Worm (Caenorhabditis elegans) whole organism, late embryonic: ENCODE results near the gene kvs-1.

Experiments used
- C38D4.7 ChIP-seq: fragments of 200-800 bp; sonication (Bioruptor generic); optimal IDR thresholded peaks from 2 replicates; lab custom pipeline; 2018; ENCODE audit warnings: mild to moderate bottlenecking, missing genetic modification characterization, moderate library complexity, missing compliant biosample characterization
- K02D7.2 ChIP-seq: sonication (generic microtip); optimal IDR thresholded peaks from 2 replicates; lab custom pipeline; 2017; ENCODE audit warnings: mild to moderate bottlenecking, missing genetic modification characterization, missing compliant biosample characterization
- K09A11.1 ChIP-seq: sonication (generic microtip); optimal IDR thresholded peaks from 2 replicates; lab custom pipeline; 2017; ENCODE audit warnings: antibody characterized with exemption, mild to moderate bottlenecking, missing genetic modification characterization, missing compliant biosample characterization; ENCODE audit not compliant: insufficient read depth
- Y22D7AL.16 ChIP-seq: sonication (generic microtip); optimal IDR thresholded peaks from 2 replicates; lab custom pipeline; 2016; ENCODE audit warnings: missing genetic modification characterization, missing compliant biosample characterization
- ahr-1 ChIP-seq: sonication (generic microtip); optimal IDR thresholded peaks from 2 replicates; lab custom pipeline; 2016; ENCODE audit warnings: missing genetic modification characterization, missing compliant biosample characterization
- ama-1 ChIP-seq: fragments of 150-350 bp; optimal IDR thresholded peaks from 2 replicates; lab custom pipeline; 2014
- ceh-19 ChIP-seq: fragments of 200-800 bp; sonication (Bioruptor generic); optimal IDR thresholded peaks from 2 replicates; lab custom pipeline; 2018; ENCODE audit warnings: mild to moderate bottlenecking, missing genetic modification characterization, missing compliant biosample characterization
- ceh-2 ChIP-seq: sonication (generic microtip); optimal IDR thresholded peaks from 2 replicates; lab custom pipeline; 2016; ENCODE audit warnings: missing genotype, missing genetic modification characterization, missing compliant biosample characterization
- ceh-22 ChIP-seq: sonication (generic microtip); optimal IDR thresholded peaks from 2 replicates; lab custom pipeline; 2017; ENCODE audit warnings: missing biosample characterization, missing genetic modification characterization
- ceh-31 ChIP-seq: sonication (generic microtip); optimal IDR thresholded peaks from 2 replicates; lab custom pipeline; 2016; ENCODE audit warnings: missing genetic modification characterization, missing compliant biosample characterization
- ceh-45 ChIP-seq: fragments of 200-800 bp; sonication (Bioruptor generic); IDR thresholded peaks from 2 replicates; pipeline ENCODE4 v1.3.6; 2022; ENCODE audit warnings: missing genetic modification reagents, missing genetic modification characterization, missing compliant biosample characterization
- ceh-48 ChIP-seq: sonication (generic microtip); optimal IDR thresholded peaks from 2 replicates; lab custom pipeline; 2016; ENCODE audit warnings: missing genetic modification characterization, inconsistent platforms, missing compliant biosample characterization
- ceh-9 ChIP-seq: sonication (generic microtip); optimal IDR thresholded peaks from 2 replicates; lab custom pipeline; 2016; ENCODE audit warnings: mild to moderate bottlenecking, missing genetic modification characterization, inconsistent platforms, missing compliant biosample characterization
- dve-1 ChIP-seq: sonication (generic microtip); optimal IDR thresholded peaks from 2 replicates; lab custom pipeline; 2017; ENCODE audit warnings: antibody characterized with exemption, mild to moderate bottlenecking, missing genetic modification characterization, missing compliant biosample characterization
- elt-4 ChIP-seq: sonication (generic microtip); optimal IDR thresholded peaks from 2 replicates; lab custom pipeline; 2016; ENCODE audit warnings: missing genetic modification characterization, missing compliant biosample characterization
- ets-4 ChIP-seq: sonication (generic microtip); optimal IDR thresholded peaks from 2 replicates; lab custom pipeline; 2016; ENCODE audit warnings: missing genetic modification characterization, missing compliant biosample characterization
- eyg-1 ChIP-seq: sonication (generic microtip); optimal IDR thresholded peaks from 2 replicates; lab custom pipeline; 2016; ENCODE audit warnings: missing genotype, missing genetic modification characterization, missing compliant biosample characterization
- fax-1 ChIP-seq: sonication (generic microtip); optimal IDR thresholded peaks from 2 replicates; lab custom pipeline; 2016; ENCODE audit warnings: missing genotype, missing genetic modification characterization, missing compliant biosample characterization
- fkh-10 ChIP-seq: fragments of 150-350 bp; optimal IDR thresholded peaks from 2 replicates; lab custom pipeline; 2014; ENCODE audit warnings: missing biosample characterization, missing genetic modification reagents, missing genetic modification characterization
- hlh-13 ChIP-seq: fragments of 200-800 bp; sonication (Bioruptor generic); optimal IDR thresholded peaks from 2 replicates; lab custom pipeline; 2018; ENCODE audit warnings: mild to moderate bottlenecking, missing genetic modification characterization, missing compliant biosample characterization
- hlh-15 ChIP-seq: sonication (generic microtip); optimal IDR thresholded peaks from 2 replicates; lab custom pipeline; 2016; ENCODE audit warnings: missing genetic modification characterization, missing compliant biosample characterization
- hlh-30 ChIP-seq: sonication (generic microtip); optimal IDR thresholded peaks from 2 replicates; lab custom pipeline; 2017; ENCODE audit warnings: antibody characterized with exemption, missing genetic modification characterization, missing compliant biosample characterization; ENCODE audit not compliant: insufficient read depth
- hlh-6 ChIP-seq: sonication (generic microtip); optimal IDR thresholded peaks from 2 replicates; lab custom pipeline; 2016; ENCODE audit warnings: missing genotype, missing genetic modification characterization, missing compliant biosample characterization
- hlh-8 ChIP-seq: sonication (generic microtip); optimal IDR thresholded peaks from 2 replicates; lab custom pipeline; 2016; ENCODE audit warnings: missing genotype, missing genetic modification characterization, missing compliant biosample characterization
- lim-6 ChIP-seq: sonication (generic microtip); optimal IDR thresholded peaks from 2 replicates; lab custom pipeline; 2016; ENCODE audit warnings: missing genetic modification characterization, missing compliant biosample characterization
- lin-11 ChIP-seq: fragments of 200-800 bp; sonication (Bioruptor generic); optimal IDR thresholded peaks from 2 replicates; lab custom pipeline; 2018; ENCODE audit warnings: mild to moderate bottlenecking, missing genetic modification characterization, missing compliant biosample characterization
- mec-3 ChIP-seq: sonication (generic microtip); optimal IDR thresholded peaks from 2 replicates; lab custom pipeline; 2016; ENCODE audit warnings: borderline replicate concordance, missing genetic modification characterization, missing compliant biosample characterization
- nfya-1 ChIP-seq: sonication (generic microtip); optimal IDR thresholded peaks from 2 replicates; lab custom pipeline; 2017; ENCODE audit warnings: missing genetic modification characterization, mild to moderate bottlenecking, missing compliant biosample characterization, antibody characterized with exemption, moderate library complexity
- nhr-11 ChIP-seq: fragments of 150-350 bp; optimal IDR thresholded peaks from 2 replicates; lab custom pipeline; 2014; ENCODE audit warnings: missing biosample characterization, missing genetic modification characterization
- nhr-232 ChIP-seq: sonication (generic microtip); optimal IDR thresholded peaks from 2 replicates; lab custom pipeline; 2016; ENCODE audit warnings: missing genetic modification characterization, missing compliant biosample characterization
- npax-4 ChIP-seq: sonication (generic microtip); optimal IDR thresholded peaks from 2 replicates; lab custom pipeline; 2016; ENCODE audit warnings: missing genetic modification characterization, missing compliant biosample characterization
- pat-9 ChIP-seq: fragments of 200-800 bp; sonication (Bioruptor generic); optimal IDR thresholded peaks from 2 replicates; lab custom pipeline; 2018; ENCODE audit warnings: mild to moderate bottlenecking, missing genetic modification characterization, moderate library complexity, missing compliant biosample characterization
- pax-1 ChIP-seq: fragments of 150-350 bp; optimal IDR thresholded peaks from 2 replicates; lab custom pipeline; 2014; ENCODE audit warnings: missing biosample characterization, missing genetic modification characterization
- pha-2 ChIP-seq: sonication (generic microtip); optimal IDR thresholded peaks from 2 replicates; lab custom pipeline; 2017; ENCODE audit warnings: mild to moderate bottlenecking, missing genetic modification characterization, missing compliant biosample characterization
- pros-1 ChIP-seq: fragments of 150-350 bp; optimal IDR thresholded peaks from 2 replicates; lab custom pipeline; 2014; ENCODE audit warnings: missing biosample characterization, missing genetic modification reagents, missing genetic modification characterization
- ref-2 ChIP-seq: sonication (generic microtip); optimal IDR thresholded peaks from 2 replicates; lab custom pipeline; 2016; ENCODE audit warnings: missing genetic modification characterization, missing compliant biosample characterization
- sdc-2 ChIP-seq: sonication (generic microtip); optimal IDR thresholded peaks from 2 replicates; lab custom pipeline; 2016; ENCODE audit warnings: missing genotype, missing genetic modification characterization, missing compliant biosample characterization
- sox-2 ChIP-seq: fragments of 200-800 bp; sonication (Bioruptor generic); IDR thresholded peaks from 2 replicates; pipeline ENCODE4 v1.3.6; 2022; ENCODE audit warnings: missing genetic modification reagents, missing genetic modification characterization, missing compliant biosample characterization
- tbx-7 ChIP-seq: sonication (generic microtip); optimal IDR thresholded peaks from 2 replicates; lab custom pipeline; 2016; ENCODE audit warnings: missing genotype, missing genetic modification characterization, missing compliant biosample characterization
- unc-42 ChIP-seq: sonication (generic microtip); optimal IDR thresholded peaks from 2 replicates; lab custom pipeline; 2016; ENCODE audit warnings: missing genotype, missing genetic modification characterization, missing compliant biosample characterization
- zip-5 ChIP-seq: sonication (generic microtip); optimal IDR thresholded peaks from 2 replicates; lab custom pipeline; 2016; ENCODE audit warnings: missing genetic modification characterization, missing compliant biosample characterization
- ztf-16 ChIP-seq: sonication (generic microtip); optimal IDR thresholded peaks from 2 replicates; lab custom pipeline; 2017; ENCODE audit warnings: missing genetic modification characterization, missing compliant biosample characterization

Gene kvs-1

ce11 chrX:7651219-7651958, 55.5 kb downstream of the kvs-1 start (continued):
- TF ChIP-seq ref-2 (no peak), hlh-8 (tag; lab: Kevin White, UChicago) (no peak), nhr-11 (no peak), npax-4 (tag; lab: Kevin White, UChicago) (no peak), K09A11.1 (no peak), ama-1 (lab: Kevin White, UChicago) (no peak), ceh-22 (tag; lab: Kevin White, UChicago) (no peak), ceh-45 (GFP tag; lab: Robert Waterston, UW) (no peak), pros-1 (tag; lab: Kevin White, UChicago) (no peak), mec-3 (tag; lab: Kevin White, UChicago) (no peak), tbx-7 (tag; lab: Kevin White, UChicago) (no peak), ceh-19 (peak; percentile 64), eyg-1 (tag; lab: Kevin White, UChicago) (no peak), fax-1 (tag; lab: Kevin White, UChicago) (no peak), ceh-48 (tag; lab: Kevin White, UChicago) (no peak), pat-9 (tag; lab: Kevin White, UChicago) (no peak), hlh-13 (GFP tag; lab: Kevin White, UChicago) (no peak), pha-2 (tag; lab: Kevin White, UChicago) (peak; percentile 13), unc-42 (peak; percentile 49), elt-4 (no peak), ceh-9 (tag; lab: Kevin White, UChicago) (no peak), pax-1 (tag; lab: Kevin White, UChicago) (no peak), ceh-31 (peak; percentile 68), dve-1 (tag; lab: Kevin White, UChicago) (no peak), hlh-30 (peak; percentile 17), ceh-2 (tag; lab: Kevin White, UChicago) (peak; percentile 37), K02D7.2 (tag; lab: Kevin White, UChicago) (no peak), sdc-2 (peak; percentile 70), nhr-232 (tag; lab: Kevin White, UChicago) (no peak), lim-6 (peak; percentile 24), ets-4 (tag; lab: Kevin White, UChicago) (no peak)
- TF ChIP-seq, all 69 proteins: peak for 21

ce11 chrX:7645313-7645712, 61.6 kb downstream of the kvs-1 start, which contains the start of gene F26A10.2:
TSS of gene F26A10.2 (minus strand) at chrX:7645413.
- TF ChIP-seq ztf-16 (no peak), fkh-10 (no peak), ahr-1 (tag; lab: Kevin White, UChicago) (no peak), pha-2 (tag; lab: Kevin White, UChicago) (no peak), zip-5 (no peak), Y22D7AL.16 (tag; lab: Kevin White, UChicago) (no peak), hlh-13 (GFP tag; lab: Kevin White, UChicago) (no peak), pat-9 (tag; lab: Kevin White, UChicago) (no peak), lin-11 (tag; lab: Kevin White, UChicago) (no peak), ceh-9 (tag; lab: Kevin White, UChicago) (no peak), fax-1 (tag; lab: Kevin White, UChicago) (no peak), nhr-232 (tag; lab: Kevin White, UChicago) (no peak), ceh-22 (tag; lab: Kevin White, UChicago) (no peak), nfya-1 (tag; lab: Kevin White, UChicago) (no peak), C38D4.7 (GFP tag; lab: Kevin White, UChicago) (no peak), hlh-6 (no peak), ref-2 (no peak), sox-2 (no peak), hlh-15 (no peak), ceh-31 (no peak)
